Worm (Caenorhabditis elegans): ENCODE data around the gene srd-48.
A peak's percentile ranks its signal among the peaks of the same experiment; 100 is the strongest.

Gene srd-48

ce11 chrX:12337846-12338490 lies 2.1 kb downstream of the srd-48 start, which contains the start of gene srd-44:
Gene srd-44 (plus strand): TSS chrX:12338440.
- TF ChIP-seq lin-35 (GFP tag; optimal IDR thresholded peaks at IDR 0.05) (no peak), Y116A8C.19 (tag; optimal IDR thresholded peaks at IDR 0.05; ENCODE audit: borderline replicate concordance) (no peak), nhr-20 (tag; optimal IDR thresholded peaks at IDR 0.05) (peak; percentile 29), unc-86 (tag; optimal IDR thresholded peaks at IDR 0.05) (no peak), snu-23 (GFP tag; optimal IDR thresholded peaks at IDR 0.05) (peak; percentile 50), fos-1 (tag; optimal IDR thresholded peaks at IDR 0.05) (no peak), C04F5.9 (tag; optimal IDR thresholded peaks at IDR 0.05) (no peak), nhr-47 (tag; optimal IDR thresholded peaks at IDR 0.05) (peak; percentile 13), nhr-85 (tag) (peak; percentile 40), C16A3.4 (tag; optimal IDR thresholded peaks at IDR 0.05) (peak; percentile 19), egl-13 (tag; optimal IDR thresholded peaks at IDR 0.05) (no peak), nhr-19 (GFP tag; conservative IDR thresholded peaks at IDR 0.05) (0 out of 2 replicates have a peak, but pooled peaks have one; percentile 10), lir-3 (tag; optimal IDR thresholded peaks at IDR 0.05; ENCODE audit: poor library complexity) (peak; percentile 48), efl-1 (optimal IDR thresholded peaks at IDR 0.05) (no peak), efl-1 (GFP tag; optimal IDR thresholded peaks at IDR 0.05 in 1 of 2) (peak in 1 of 2 experiments; percentile 58), nhr-90 (tag; optimal IDR thresholded peaks at IDR 0.05; ENCODE audit: poor library complexity) (peak; percentile 33), lin-13 (GFP tag; optimal IDR thresholded peaks at IDR 0.05) (no peak), aly-2 (tag; optimal IDR thresholded peaks at IDR 0.05) (no peak), nhr-71 (tag; optimal IDR thresholded peaks at IDR 0.05) (peak; percentile 31)

ce11 chrX:12341338-12341737 lies 5.4 kb downstream of the srd-48 start, which contains the start of gene zig-2:
Gene zig-2 (minus strand): TSS chrX:12341438.
- TF ChIP-seq elt-2 (tag; optimal IDR thresholded peaks at IDR 0.05) (no peak), fkh-4 (tag; optimal IDR thresholded peaks at IDR 0.05; ENCODE audit: borderline replicate concordance) (no peak), hpl-2 (GFP tag; optimal IDR thresholded peaks at IDR 0.05) (no peak), blmp-1 (tag; optimal IDR thresholded peaks at IDR 0.05) (no peak), hlh-4 (tag; optimal IDR thresholded peaks at IDR 0.05) (no peak), ets-5 (GFP tag; IDR thresholded peaks at IDR 0.05) (no peak), dsc-1 (tag; optimal IDR thresholded peaks at IDR 0.05) (no peak), sox-4 (tag; optimal IDR thresholded peaks at IDR 0.05) (no peak), mdl-1 (tag; optimal IDR thresholded peaks at IDR 0.05) (no peak), grh-1 (GFP tag; IDR thresholded peaks at IDR 0.05) (no peak), fkh-8 (tag; optimal IDR thresholded peaks at IDR 0.05) (no peak), C34B4.2 (tag; optimal IDR thresholded peaks at IDR 0.05) (no peak), hlh-17 (GFP tag; optimal IDR thresholded peaks at IDR 0.05; ENCODE audit: borderline replicate concordance) (no peak), ceh-90 (tag; optimal IDR thresholded peaks at IDR 0.05) (no peak), lin-14 (GFP tag; optimal IDR thresholded peaks at IDR 0.05) (no peak), unc-62 (GFP tag; optimal IDR thresholded peaks at IDR 0.05) (no peak), efl-3 (GFP tag; optimal IDR thresholded peaks at IDR 0.05) (no peak), vab-15 (tag; optimal IDR thresholded peaks at IDR 0.05) (no peak), lin-15B (tag; optimal IDR thresholded peaks at IDR 0.05) (no peak), unc-30 (tag; optimal IDR thresholded peaks at IDR 0.05) (no peak)

ce11 chrX:12343279-12343678 lies 7.4 kb downstream of the srd-48 start, which contains the start of the genes nspc-9 and nspc-10:
Gene nspc-9 (minus strand): TSS chrX:12343379.
Gene nspc-10 (plus strand): TSS chrX:12343609.
- no peak for TF ChIP-seq nhr-11 (tag; optimal IDR thresholded peaks at IDR 0.05)
- no peak for TF ChIP-seq nhr-77 (tag; optimal IDR thresholded peaks at IDR 0.05)
- TF ChIP-seq mef-2 (tag; optimal IDR thresholded peaks at IDR 0.05): no peak
- TF ChIP-seq egl-27 (tag; optimal IDR thresholded peaks at IDR 0.05): no peak
- TF ChIP-seq C16A3.4 (tag; optimal IDR thresholded peaks at IDR 0.05): no peak
- TF ChIP-seq sup-37 (GFP tag; optimal IDR thresholded peaks at IDR 0.05): no peak
- no peak for TF ChIP-seq grh-1 (GFP tag; IDR thresholded peaks at IDR 0.05)
- TF ChIP-seq lin-13 (GFP tag; optimal IDR thresholded peaks at IDR 0.05): no peak
- no peak for TF ChIP-seq sox-4 (tag; optimal IDR thresholded peaks at IDR 0.05)
- TF ChIP-seq dpl-1 (GFP tag; optimal IDR thresholded peaks at IDR 0.05): no peak
- no peak for TF ChIP-seq hlh-4 (tag; optimal IDR thresholded peaks at IDR 0.05)
- no peak for TF ChIP-seq fos-1 (tag; optimal IDR thresholded peaks at IDR 0.05)
- TF ChIP-seq vab-15 (tag; optimal IDR thresholded peaks at IDR 0.05): no peak
- no peak for TF ChIP-seq C34B4.2 (tag; optimal IDR thresholded peaks at IDR 0.05)
- TF ChIP-seq jun-1 (tag; optimal IDR thresholded peaks at IDR 0.05): no peak
- TF ChIP-seq tbx-2 (tag; optimal IDR thresholded peaks at IDR 0.05): no peak
- TF ChIP-seq hpl-2 (GFP tag; optimal IDR thresholded peaks at IDR 0.05): no peak
